Fruit fly (Drosophila melanogaster): ENCODE data around the gene CG44215.

Gene CG44215

DNA sequence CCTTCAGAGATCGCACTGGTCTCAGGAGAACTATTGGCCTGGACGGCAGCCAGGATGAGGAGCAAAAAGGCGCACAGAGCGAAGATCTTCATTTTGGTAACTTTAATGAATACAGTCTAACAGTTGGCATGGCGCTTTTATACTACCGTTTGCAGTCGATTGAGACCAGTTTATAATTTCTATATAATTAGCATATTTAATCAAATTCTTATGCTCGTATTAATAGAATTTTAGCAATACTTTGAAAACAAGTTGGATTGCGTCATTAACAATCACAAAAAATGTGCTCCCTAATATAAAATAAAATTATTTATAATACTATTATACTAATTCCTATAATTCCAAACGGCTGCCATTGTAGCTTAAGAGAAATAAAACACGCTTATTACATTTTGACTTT is at the start of gene CG44215:
Gene CG44215 (minus strand): TSS at position 101 of the 400 bp plus-strand sequence.
- TF ChIP-seq EcR (GFP tag; optimal IDR thresholded peaks at IDR 0.05) (no peak), CG13204 (GFP tag; optimal IDR thresholded peaks at IDR 0.05) (no peak), CG4496 (GFP tag; IDR thresholded peaks at IDR 0.05) (no peak), CG17806 (tag; optimal IDR thresholded peaks at IDR 0.05) (no peak), CG10348 (GFP tag; IDR thresholded peaks at IDR 0.05) (no peak), CG12605 (GFP tag; IDR thresholded peaks at IDR 0.05) (no peak), gl (tag; optimal IDR thresholded peaks at IDR 0.05) (no peak), CG14655 (GFP tag; optimal IDR thresholded peaks at IDR 0.05) (no peak), Snoo (tag; optimal IDR thresholded peaks at IDR 0.05) (no peak), CG15710 (tag; optimal IDR thresholded peaks at IDR 0.05) (no peak), CG32121 (GFP tag; IDR thresholded peaks at IDR 0.05) (no peak)

DNA sequence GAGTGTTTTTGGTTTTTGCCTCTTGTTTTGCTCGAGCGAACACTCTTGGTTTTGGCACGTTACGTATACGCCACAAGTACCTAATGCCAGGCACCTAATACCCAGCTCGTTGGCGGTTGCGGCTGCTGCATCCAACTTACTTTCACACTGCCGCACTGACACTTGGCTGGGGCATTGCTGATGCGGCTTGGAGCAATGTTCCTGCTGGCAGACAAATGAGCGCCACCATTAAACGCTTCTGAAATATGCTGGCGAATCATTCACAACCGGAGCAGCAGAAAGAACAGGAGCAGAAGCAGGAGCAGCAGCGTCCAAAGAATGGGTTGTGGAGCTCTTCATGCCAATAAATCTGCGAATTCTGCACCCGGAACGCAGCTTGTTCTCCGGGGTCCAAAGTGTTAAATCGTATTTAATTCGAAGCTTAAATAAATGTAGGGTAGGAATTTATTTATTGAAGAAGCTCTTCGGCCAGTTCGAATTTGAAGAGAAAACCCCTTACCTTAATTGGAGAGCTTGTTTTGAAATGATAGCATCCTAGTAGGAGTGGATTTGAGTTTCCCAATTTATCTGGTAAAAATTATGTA is 8.0 kb upstream of the CG44215 start, which contains the start of gene CG3199:
Gene CG3199 (plus strand): TSS at position 534 of the 584 bp plus-strand sequence.
- no peak for TF ChIP-seq Snoo (tag; optimal IDR thresholded peaks at IDR 0.05)

DNA sequence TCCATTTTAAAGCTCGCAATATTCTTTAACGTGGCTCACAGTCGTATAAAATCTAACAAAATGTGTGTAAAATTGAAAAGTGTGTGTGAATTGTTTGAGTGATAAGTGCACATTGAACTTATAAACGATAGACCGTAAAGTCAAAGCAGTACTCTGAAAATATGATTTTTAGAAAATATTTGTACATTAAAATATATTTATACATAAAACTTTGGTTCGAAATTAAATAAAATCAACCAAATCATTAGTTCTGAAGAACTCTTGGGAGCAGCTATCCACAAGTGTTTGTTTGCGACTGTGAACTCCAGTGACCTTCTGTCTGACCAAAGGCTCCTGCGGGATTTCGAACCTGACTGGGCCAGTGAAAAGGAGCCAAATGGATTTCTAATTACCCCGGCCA is 5.9 kb upstream of the CG44215 start, which contains the start of gene CG31327:
Gene CG31327 (minus strand): TSS at position 101 of the 400 bp plus-strand sequence.
- TF ChIP-seq Pif1A (GFP tag; optimal IDR thresholded peaks at IDR 0.05): no peak
- no peak for TF ChIP-seq CG8301 (tag; optimal IDR thresholded peaks at IDR 0.05)
- TF ChIP-seq Ets98B (GFP tag; IDR thresholded peaks at IDR 0.05): no peak
- TF ChIP-seq gl (tag; optimal IDR thresholded peaks at IDR 0.05): no peak
- TF ChIP-seq CG4496 (GFP tag; IDR thresholded peaks at IDR 0.05): no peak
- no peak for TF ChIP-seq CG32121 (GFP tag; IDR thresholded peaks at IDR 0.05)
- TF ChIP-seq D1 (tag; optimal IDR thresholded peaks at IDR 0.05): no peak
- no peak for TF ChIP-seq CG13204 (GFP tag; optimal IDR thresholded peaks at IDR 0.05)
- TF ChIP-seq CG17806 (tag; optimal IDR thresholded peaks at IDR 0.05): no peak
- TF ChIP-seq rn (GFP tag; IDR thresholded peaks at IDR 0.05): no peak
- no peak for TF ChIP-seq fd96Ca (GFP tag; IDR thresholded peaks at IDR 0.05)
- TF ChIP-seq CG15710 (tag; optimal IDR thresholded peaks at IDR 0.05): no peak
- no peak for TF ChIP-seq CG8159 (tag; optimal IDR thresholded peaks at IDR 0.05)
- no peak for TF ChIP-seq CG10348 (GFP tag; IDR thresholded peaks at IDR 0.05)
- no peak for TF ChIP-seq CG12605 (GFP tag; IDR thresholded peaks at IDR 0.05)
- TF ChIP-seq Snoo (tag; optimal IDR thresholded peaks at IDR 0.05): no peak
- no peak for TF ChIP-seq CG34367 (tag; optimal IDR thresholded peaks at IDR 0.05)

DNA sequence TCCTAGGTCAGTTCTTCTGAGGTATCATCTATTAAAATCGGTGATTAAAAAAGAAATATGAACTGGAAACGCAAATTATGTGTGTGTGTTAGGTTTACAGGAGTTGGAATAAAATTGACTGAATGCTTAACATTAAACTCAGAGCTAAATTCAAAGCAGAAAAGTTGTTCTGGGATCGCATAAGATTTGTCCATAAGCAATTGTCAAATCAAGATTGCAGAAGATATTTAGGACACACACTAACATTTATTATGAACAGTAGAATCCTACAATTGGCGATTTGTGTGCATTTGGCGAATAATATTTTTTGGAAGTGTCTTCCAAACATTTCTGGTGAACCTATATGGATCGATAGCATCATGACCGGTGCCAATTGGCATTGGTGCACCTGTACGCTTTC is 3.1 kb upstream of the CG44215 start, which contains the start of gene CG31533:
Gene CG31533 (minus strand): TSS at position 101 of the 400 bp plus-strand sequence.
- TF ChIP-seq CG8301 (tag; optimal IDR thresholded peaks at IDR 0.05): no peak
- TF ChIP-seq CG17806 (tag; optimal IDR thresholded peaks at IDR 0.05): no peak
- TF ChIP-seq Pif1A (GFP tag; optimal IDR thresholded peaks at IDR 0.05): no peak
- TF ChIP-seq rn (GFP tag; IDR thresholded peaks at IDR 0.05): no peak

DNA sequence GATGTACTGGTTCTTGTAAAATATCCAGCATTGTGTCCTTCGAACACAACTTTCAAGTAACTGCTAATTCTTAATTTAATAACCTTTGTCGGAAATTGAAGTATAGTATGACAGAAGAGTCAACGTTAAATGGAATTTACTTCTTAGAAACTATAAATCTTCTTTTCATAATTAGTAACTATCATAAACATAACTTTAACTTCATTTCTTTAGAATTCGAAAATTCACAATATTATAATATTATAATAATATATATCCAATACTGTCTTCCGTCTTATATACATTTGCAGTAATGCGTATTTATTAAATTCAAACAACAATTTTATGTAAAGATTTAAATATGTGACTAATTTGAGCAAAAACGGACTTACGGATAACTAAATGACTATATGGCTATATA is 512 bp downstream of the CG44215 start, which contains the start of gene Recs1:
Gene Recs1 (minus strand): TSS at position 101 of the 400 bp plus-strand sequence.
- TF ChIP-seq Pif1B (GFP tag; optimal IDR thresholded peaks at IDR 0.05) (no peak), CG9948 (tag; optimal IDR thresholded peaks at IDR 0.05) (no peak), CG10348 (GFP tag; IDR thresholded peaks at IDR 0.05) (no peak), CG17806 (tag; optimal IDR thresholded peaks at IDR 0.05) (no peak), Ets98B (GFP tag; IDR thresholded peaks at IDR 0.05) (no peak), D1 (tag; optimal IDR thresholded peaks at IDR 0.05) (no peak), CG15710 (tag; optimal IDR thresholded peaks at IDR 0.05) (no peak), CG12605 (GFP tag; IDR thresholded peaks at IDR 0.05) (no peak), CG8301 (tag; optimal IDR thresholded peaks at IDR 0.05) (no peak), Snoo (tag; optimal IDR thresholded peaks at IDR 0.05) (no peak), EcR (GFP tag; optimal IDR thresholded peaks at IDR 0.05) (no peak), CG8159 (tag; optimal IDR thresholded peaks at IDR 0.05) (no peak), CG4496 (GFP tag; IDR thresholded peaks at IDR 0.05) (no peak), fd96Ca (GFP tag; IDR thresholded peaks at IDR 0.05) (no peak), CG32121 (GFP tag; IDR thresholded peaks at IDR 0.05) (no peak), gl (tag; optimal IDR thresholded peaks at IDR 0.05) (no peak)

DNA sequence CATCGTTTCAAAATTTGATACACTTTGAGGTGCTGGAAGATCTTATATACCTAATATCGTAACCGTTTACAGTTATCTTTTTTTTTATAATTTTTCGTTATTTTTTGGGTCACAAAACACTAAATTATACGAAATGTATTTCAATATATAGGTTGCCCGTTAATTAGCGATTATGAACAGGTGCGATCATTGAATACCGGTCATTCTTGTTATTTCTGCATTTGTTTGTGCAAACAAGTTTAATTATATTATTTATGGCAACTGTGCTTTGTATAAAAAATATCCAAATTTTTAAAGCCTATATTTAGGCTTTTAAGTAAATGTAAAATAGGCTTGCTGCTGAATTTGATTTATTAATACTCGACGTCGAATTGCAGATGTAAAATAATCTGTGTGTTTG is 1.7 kb downstream of the CG44215 start, which contains the start of gene CG42500:
Gene CG42500 (minus strand): TSS at position 101 of the 400 bp plus-strand sequence.
- no peak for TF ChIP-seq EcR (GFP tag; optimal IDR thresholded peaks at IDR 0.05)
- TF ChIP-seq CG8159 (tag; optimal IDR thresholded peaks at IDR 0.05): no peak
- TF ChIP-seq CG8301 (tag; optimal IDR thresholded peaks at IDR 0.05): no peak
- no peak for TF ChIP-seq Ets98B (GFP tag; IDR thresholded peaks at IDR 0.05)
- no peak for TF ChIP-seq fd96Ca (GFP tag; IDR thresholded peaks at IDR 0.05)
- no peak for TF ChIP-seq Pif1B (GFP tag; optimal IDR thresholded peaks at IDR 0.05)

DNA sequence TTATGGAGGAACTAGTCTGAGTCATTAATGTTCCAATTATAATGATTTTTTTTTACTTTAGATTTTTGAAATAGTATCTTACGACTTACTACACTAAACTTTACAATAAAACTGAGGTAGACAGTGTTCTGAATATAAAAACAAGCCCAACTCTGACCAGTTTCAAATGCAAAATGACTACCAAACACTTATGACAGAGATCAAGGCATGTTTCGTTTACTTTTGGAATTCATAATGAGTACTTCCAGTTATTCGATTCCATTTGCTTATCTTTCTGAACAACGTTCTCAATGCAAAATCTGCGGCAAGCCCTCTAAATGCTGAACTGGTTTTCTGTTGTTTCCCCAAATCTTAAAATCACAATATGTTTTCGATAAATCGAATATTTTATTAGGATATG is 2.4 kb downstream of the CG44215 start, which contains the start of gene CG14355:
Gene CG14355 (minus strand): TSS at position 101 of the 400 bp plus-strand sequence.
- TF ChIP-seq CG8301 (tag; optimal IDR thresholded peaks at IDR 0.05) (no peak), CG13204 (GFP tag; optimal IDR thresholded peaks at IDR 0.05) (no peak), fd96Ca (GFP tag; IDR thresholded peaks at IDR 0.05) (no peak), Snoo (tag; optimal IDR thresholded peaks at IDR 0.05) (no peak), CG14655 (GFP tag; optimal IDR thresholded peaks at IDR 0.05) (no peak), CG17806 (tag; optimal IDR thresholded peaks at IDR 0.05) (no peak), CG34367 (tag; optimal IDR thresholded peaks at IDR 0.05) (no peak), gl (tag; optimal IDR thresholded peaks at IDR 0.05) (no peak), EcR (GFP tag; optimal IDR thresholded peaks at IDR 0.05) (no peak), Pif1A (GFP tag; optimal IDR thresholded peaks at IDR 0.05) (no peak), CG15710 (tag; optimal IDR thresholded peaks at IDR 0.05) (no peak), D1 (tag; optimal IDR thresholded peaks at IDR 0.05) (no peak), rn (GFP tag; IDR thresholded peaks at IDR 0.05) (no peak), Pif1B (GFP tag; optimal IDR thresholded peaks at IDR 0.05) (no peak), CG32121 (GFP tag; IDR thresholded peaks at IDR 0.05) (no peak), CG10348 (GFP tag; IDR thresholded peaks at IDR 0.05) (no peak), Ets98B (GFP tag; IDR thresholded peaks at IDR 0.05) (no peak), CG12605 (GFP tag; IDR thresholded peaks at IDR 0.05) (no peak), CG8159 (tag; optimal IDR thresholded peaks at IDR 0.05) (no peak)
